Worm (Caenorhabditis elegans) whole organism, late embryonic: ENCODE results near the gene Y38E10A.22.

Source experiments
- ama-1 ChIP-seq: fragments of 150-350 bp; optimal IDR thresholded peaks from 2 replicates; lab custom pipeline; 2014
- ceh-22 ChIP-seq: sonication (generic microtip); optimal IDR thresholded peaks from 2 replicates; lab custom pipeline; 2017; ENCODE audit warnings: missing biosample characterization, missing genetic modification characterization
- ceh-9 ChIP-seq: sonication (generic microtip); optimal IDR thresholded peaks from 2 replicates; lab custom pipeline; 2016; ENCODE audit warnings: mild to moderate bottlenecking, missing genetic modification characterization, inconsistent platforms, missing compliant biosample characterization
- fax-1 ChIP-seq: sonication (generic microtip); optimal IDR thresholded peaks from 2 replicates; lab custom pipeline; 2016; ENCODE audit warnings: missing genotype, missing genetic modification characterization, missing compliant biosample characterization
- fkh-10 ChIP-seq: fragments of 150-350 bp; optimal IDR thresholded peaks from 2 replicates; lab custom pipeline; 2014; ENCODE audit warnings: missing biosample characterization, missing genetic modification reagents, missing genetic modification characterization
- hlh-30 ChIP-seq: sonication (generic microtip); optimal IDR thresholded peaks from 2 replicates; lab custom pipeline; 2017; ENCODE audit warnings: antibody characterized with exemption, missing genetic modification characterization, missing compliant biosample characterization; ENCODE audit not compliant: insufficient read depth
- nfya-1 ChIP-seq: sonication (generic microtip); optimal IDR thresholded peaks from 2 replicates; lab custom pipeline; 2017; ENCODE audit warnings: missing genetic modification characterization, mild to moderate bottlenecking, missing compliant biosample characterization, antibody characterized with exemption, moderate library complexity
- nhr-11 ChIP-seq: fragments of 150-350 bp; optimal IDR thresholded peaks from 2 replicates; lab custom pipeline; 2014; ENCODE audit warnings: missing biosample characterization, missing genetic modification characterization
- pat-9 ChIP-seq: fragments of 200-800 bp; sonication (Bioruptor generic); optimal IDR thresholded peaks from 2 replicates; lab custom pipeline; 2018; ENCODE audit warnings: mild to moderate bottlenecking, missing genetic modification characterization, moderate library complexity, missing compliant biosample characterization
- pha-4 ChIP-seq: fragments of 150-350 bp; optimal IDR thresholded peaks from 2 replicates; lab custom pipeline; 2018; ENCODE audit warnings: missing biosample characterization, missing genetic modification reagents, missing genetic modification characterization
- pqm-1 ChIP-seq: sonication (generic microtip); optimal IDR thresholded peaks from 2 replicates; lab custom pipeline; 2016; ENCODE audit warnings: missing genetic modification characterization, missing compliant biosample characterization
- syd-9 ChIP-seq: sonication (generic microtip); optimal IDR thresholded peaks from 2 replicates; lab custom pipeline; 2016; ENCODE audit warnings: mild to moderate bottlenecking, missing genetic modification characterization, moderate library complexity, missing compliant biosample characterization
- unc-55 ChIP-seq: sonication (generic microtip); optimal IDR thresholded peaks from 2 replicates; lab custom pipeline; 2017; ENCODE audit warnings: missing biosample characterization, missing genetic modification reagents, missing genetic modification characterization

DNA sequence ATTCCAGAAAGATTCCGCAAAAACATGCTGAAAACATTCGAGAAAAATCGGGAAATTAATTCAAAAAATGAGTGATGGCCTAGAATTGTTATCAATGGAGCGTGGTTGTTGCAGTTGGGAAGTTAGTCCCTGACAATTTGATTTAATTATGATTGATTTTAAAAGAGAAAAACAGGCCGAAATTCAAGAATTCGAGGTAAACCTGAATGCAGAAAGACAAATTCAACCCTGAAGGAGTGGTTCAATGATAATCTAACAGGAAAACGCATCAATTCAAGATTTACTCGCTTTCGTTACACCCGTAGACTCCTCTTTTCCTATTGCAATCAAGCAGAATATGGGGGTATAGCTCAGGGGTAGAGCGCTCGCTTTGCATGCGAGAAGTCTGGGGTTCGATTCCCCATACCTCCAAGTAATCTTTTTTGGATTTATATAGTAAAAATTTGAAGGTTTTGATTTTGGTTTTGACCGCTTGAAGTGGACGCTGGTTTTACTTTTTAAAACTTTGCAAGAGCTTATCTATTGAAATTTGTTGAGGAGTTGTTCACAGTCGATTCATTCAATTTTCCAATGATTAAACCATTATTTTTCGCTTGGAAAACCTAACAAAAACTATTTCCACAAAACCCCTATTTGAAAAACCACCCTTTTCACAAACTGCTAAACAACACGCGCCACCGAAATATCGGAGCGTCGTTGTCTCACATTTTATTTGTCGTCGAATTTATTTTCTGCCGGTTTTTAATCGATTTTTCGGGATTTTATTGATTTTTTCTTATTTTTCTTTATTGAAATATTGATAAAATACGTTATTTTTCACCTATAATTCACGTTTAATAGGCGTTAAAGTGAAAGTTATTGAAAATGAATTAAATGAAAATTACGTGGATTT lies 611 bp upstream of the Y38E10A.22 start:
- TF ChIP-seq ceh-22 (tag; lab: Kevin White, UChicago): no peak
- no peak for TF ChIP-seq ama-1
- TF ChIP-seq ceh-9 (tag; lab: Kevin White, UChicago): no peak
- TF ChIP-seq unc-55 (GFP tag; lab: Kevin White, UChicago): peak; percentile 58
- peak; percentile 43 for TF ChIP-seq nfya-1
- no peak for TF ChIP-seq nhr-11 (tag; lab: Kevin White, UChicago)
- no peak for TF ChIP-seq pat-9 (tag; lab: Kevin White, UChicago)
- peak; percentile 25 for TF ChIP-seq syd-9 (tag; lab: Kevin White, UChicago)
- TF ChIP-seq fax-1 (tag; lab: Kevin White, UChicago): peak; percentile 33
- no peak for TF ChIP-seq pha-4 (tag; lab: Kevin White, UChicago)
- no peak for TF ChIP-seq hlh-30 (tag; lab: Kevin White, UChicago)
- no peak for TF ChIP-seq pqm-1 (tag; lab: Kevin White, UChicago)
- TF ChIP-seq fkh-10 (GFP tag; lab: Kevin White, UChicago): no peak
